Worm (Caenorhabditis elegans): Measurements from ENCODE around the gene ceh-41.

- peak; percentile 26 for TF ChIP-seq ceh-13 (GFP tag; optimal IDR thresholded peaks at IDR 0.05)
- peak; percentile 72 for TF ChIP-seq flt-1 (GFP tag; IDR thresholded peaks at IDR 0.05)
- peak; percentile 61 for TF ChIP-seq hnd-1 (tag; optimal IDR thresholded peaks at IDR 0.05)
- no peak for TF ChIP-seq ets-7 (tag; optimal IDR thresholded peaks at IDR 0.05)
- TF ChIP-seq hmg-4 (GFP tag; optimal IDR thresholded peaks at IDR 0.05), result peak; percentile 57
- TF ChIP-seq tbx-11 (GFP tag; IDR thresholded peaks at IDR 0.05), result peak; percentile 64
- peak; percentile 55 for TF ChIP-seq ceh-36 (tag; optimal IDR thresholded peaks at IDR 0.05)
- no peak for TF ChIP-seq ama-1 (optimal IDR thresholded peaks at IDR 0.05)
- TF ChIP-seq hmbx-1 (tag; optimal IDR thresholded peaks at IDR 0.05), result no peak
- TF ChIP-seq B0310.2 (tag; optimal IDR thresholded peaks at IDR 0.05), result peak; percentile 42
- TF ChIP-seq aly-1 (tag; optimal IDR thresholded peaks at IDR 0.05), result no peak
- peak; percentile 81 for TF ChIP-seq tbx-37 (GFP tag; conservative IDR thresholded peaks at IDR 0.05)
- TF ChIP-seq tra-4 (tag; optimal IDR thresholded peaks at IDR 0.05), result no peak
Measured at ce11 chrX:1837703-1838102, 10.8 kb downstream of the ceh-41 start.

All from whole organism, early embryonic.